In the genomic region with DNA sequence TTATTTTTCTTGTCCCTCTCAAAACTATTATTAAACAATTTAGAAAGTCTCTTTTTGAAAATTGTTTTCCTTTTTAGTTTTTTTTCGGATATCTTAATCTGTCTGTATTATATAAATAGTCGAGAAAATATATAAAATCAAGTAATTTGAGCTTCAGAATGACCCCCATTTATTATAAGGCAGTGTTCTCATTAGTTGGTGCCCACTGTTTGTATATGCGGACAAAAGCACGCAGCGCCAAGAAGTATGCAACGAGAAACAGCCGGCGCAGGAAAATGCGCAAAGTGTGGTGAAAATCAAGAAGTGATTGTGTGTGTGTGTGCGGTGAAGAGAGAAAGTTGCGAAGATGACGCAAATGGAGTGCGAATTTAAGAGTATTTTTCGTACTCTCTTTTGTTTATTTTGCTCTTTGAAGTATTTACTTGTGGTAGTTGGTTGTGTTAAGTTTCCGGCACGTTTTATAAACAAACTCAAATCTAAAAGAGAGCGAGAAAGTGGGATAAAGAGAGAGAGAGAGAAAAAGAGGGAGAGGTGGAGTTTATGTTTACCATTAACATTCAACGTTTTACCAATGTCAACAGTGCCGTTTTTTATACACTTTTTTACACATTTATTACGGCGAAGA, we compare ENCODE assay signal across 2 fruit fly cellular contexts.
TF ChIP-seq lines count a peak whose summit lies in the region.

No protein-coding gene starts in this region.

TF ChIP-seq in whole organism, embryonic, 481 proteins besides CTCF, POLR2A, EP300 and RAD21 (continued from another document):
- TF ChIP-seq CG6254 (GFP tag; optimal IDR thresholded peaks at IDR 0.05; lab: Kevin White, UChicago), result no peak
- TF ChIP-seq sens (GFP tag; lab: Kevin White, UChicago), result peak; percentile 57
- TF ChIP-seq CG13424 (tag; optimal IDR thresholded peaks at IDR 0.05; lab: Kevin White, UChicago), result peak; percentile 27
- TF ChIP-seq PHDP (tag; optimal IDR thresholded peaks at IDR 0.05; lab: Kevin White, UChicago), result peak; percentile 0
- TF ChIP-seq cg (GFP tag; optimal IDR thresholded peaks at IDR 0.05; lab: Kevin White, UChicago), result peak; percentile 59
- TF ChIP-seq CG31441 (GFP tag; IDR thresholded peaks at IDR 0.05; lab: Robert Waterston, UW), result 0 out of 2 replicates have a peak, but pooled peaks have one; percentile 28
- peak; percentile 92 for TF ChIP-seq CG18011 (GFP tag; optimal IDR thresholded peaks at IDR 0.05; lab: Kevin White, UChicago)
- TF ChIP-seq Hr51 (GFP tag; optimal IDR thresholded peaks at IDR 0.05; lab: Kevin White, UChicago), result peak in 1 of 2 experiments; percentile 28
- peak; percentile 44 for TF ChIP-seq ewg (GFP tag; optimal IDR thresholded peaks at IDR 0.05; lab: Kevin White, UChicago)
- peak; percentile 17 for TF ChIP-seq CG18599 (GFP tag; optimal IDR thresholded peaks at IDR 0.05; lab: Kevin White, UChicago)
- TF ChIP-seq lab (GFP tag; optimal IDR thresholded peaks at IDR 0.05; lab: Kevin White, UChicago), result peak; percentile 4
- TF ChIP-seq CG4404 (GFP tag; IDR thresholded peaks at IDR 0.05; lab: Robert Waterston, UW), result no peak

TF ChIP-seq in whole organism, prepupa, 60 proteins besides CTCF, POLR2A, EP300 and RAD21 (continued from another document):
- no peak for TF ChIP-seq dac (GFP tag; optimal IDR thresholded peaks at IDR 0.05; lab: Kevin White, UChicago)
- no peak for TF ChIP-seq CG8632 (GFP tag; optimal IDR thresholded peaks at IDR 0.05; lab: Kevin White, UChicago)
- TF ChIP-seq spab (GFP tag; optimal IDR thresholded peaks at IDR 0.05; lab: Kevin White, UChicago), result no peak
- no peak for TF ChIP-seq CG34406 (GFP tag; optimal IDR thresholded peaks at IDR 0.05; lab: Kevin White, UChicago)
- TF ChIP-seq Hr4 (GFP tag; optimal IDR thresholded peaks at IDR 0.05; lab: Kevin White, UChicago), result peak; percentile 35
- TF ChIP-seq Hr38 (GFP tag; optimal IDR thresholded peaks at IDR 0.05; lab: Kevin White, UChicago), result no peak
- peak; percentile 6 for TF ChIP-seq OdsH (GFP tag; optimal IDR thresholded peaks at IDR 0.05; lab: Kevin White, UChicago)
- no peak for TF ChIP-seq CG8319 (GFP tag; optimal IDR thresholded peaks at IDR 0.05; lab: Kevin White, UChicago)
- TF ChIP-seq acj6 (GFP tag; optimal IDR thresholded peaks at IDR 0.05; lab: Kevin White, UChicago), result no peak
- peak; percentile 3 for TF ChIP-seq Ets96B (tag; optimal IDR thresholded peaks at IDR 0.05; lab: Kevin White, UChicago)
- TF ChIP-seq Eip75B (GFP tag; optimal IDR thresholded peaks at IDR 0.05; lab: Kevin White, UChicago), result no peak
- no peak for TF ChIP-seq CG15336 (GFP tag; IDR thresholded peaks at IDR 0.05; lab: Robert Waterston, UW)
- no peak for TF ChIP-seq Hr39 (GFP tag; optimal IDR thresholded peaks at IDR 0.05; lab: Kevin White, UChicago)
- no peak for TF ChIP-seq CG1621 (tag; optimal IDR thresholded peaks at IDR 0.05; lab: Kevin White, UChicago)
- no peak for TF ChIP-seq topi (GFP tag; optimal IDR thresholded peaks at IDR 0.05; lab: Kevin White, UChicago)
- TF ChIP-seq CG11902 (GFP tag; optimal IDR thresholded peaks at IDR 0.05; lab: Kevin White, UChicago), result no peak
- TF ChIP-seq CG6854 (GFP tag; optimal IDR thresholded peaks at IDR 0.05; lab: Kevin White, UChicago), result no peak
- no peak for TF ChIP-seq CG16779 (tag; optimal IDR thresholded peaks at IDR 0.05; lab: Kevin White, UChicago)
- no peak for TF ChIP-seq net (GFP tag; optimal IDR thresholded peaks at IDR 0.05; lab: Kevin White, UChicago)
- TF ChIP-seq Ets21C (GFP tag; optimal IDR thresholded peaks at IDR 0.05; lab: Kevin White, UChicago), result no peak
- peak; percentile 4 for TF ChIP-seq CG31627 (GFP tag; optimal IDR thresholded peaks at IDR 0.05; lab: Kevin White, UChicago)
- TF ChIP-seq Eip93F (GFP tag; optimal IDR thresholded peaks at IDR 0.05; lab: Kevin White, UChicago), result no peak
- TF ChIP-seq CG10669 (GFP tag; optimal IDR thresholded peaks at IDR 0.05; lab: Kevin White, UChicago), result no peak
- no peak for TF ChIP-seq CG3032 (tag; optimal IDR thresholded peaks at IDR 0.05; lab: Kevin White, UChicago)
- TF ChIP-seq dsx (GFP tag; optimal IDR thresholded peaks at IDR 0.05; lab: Kevin White, UChicago; ENCODE audit: poor library complexity, severe bottlenecking), result no peak
- no peak for TF ChIP-seq eg (GFP tag; IDR thresholded peaks at IDR 0.05; lab: Robert Waterston, UW)
- no peak for TF ChIP-seq svp (GFP tag; lab: Kevin White, UChicago)
- peak; percentile 63 for TF ChIP-seq Eip78C (GFP tag; lab: Kevin White, UChicago)
- TF ChIP-seq Sox102F (GFP tag; optimal IDR thresholded peaks at IDR 0.05; lab: Kevin White, UChicago), result no peak
- TF ChIP-seq Sox14 (GFP tag; optimal IDR thresholded peaks at IDR 0.05; lab: Kevin White, UChicago), result peak; percentile 3
